Worm (Caenorhabditis elegans) whole organism, L2 larva: Measurements from ENCODE around the gene pmp-2.

Experiments
- F13H6.1 ChIP-seq: sonication (generic microtip); optimal IDR thresholded peaks from 2 replicates; lab custom pipeline; 2016; ENCODE audit warnings: missing genetic modification characterization, missing compliant biosample characterization
- ama-1 ChIP-seq: fragments of 150-350 bp; optimal IDR thresholded peaks from 2 replicates; lab custom pipeline; 2018; ENCODE audit warnings: inconsistent platforms
- lin-11 ChIP-seq: fragments of 150-350 bp; sonication (generic microtip); optimal IDR thresholded peaks from 2 replicates; lab custom pipeline; 2014; ENCODE audit warnings: missing biosample characterization, missing genetic modification characterization, inconsistent platforms, mixed read lengths
- lin-13 ChIP-seq: fragments of 150-350 bp; optimal IDR thresholded peaks from 2 replicates; lab custom pipeline; 2014; ENCODE audit warnings: missing biosample characterization, missing genetic modification reagents, missing genetic modification characterization
- nhr-10 ChIP-seq: sonication (generic microtip); optimal IDR thresholded peaks from 2 replicates; lab custom pipeline; 2017; ENCODE audit warnings: missing biosample characterization, missing genetic modification characterization
- nhr-11 ChIP-seq: fragments of 150-350 bp; optimal IDR thresholded peaks from 2 replicates; lab custom pipeline; 2014; ENCODE audit warnings: missing biosample characterization, missing genetic modification characterization
- nhr-237 ChIP-seq: fragments of 150-350 bp; optimal IDR thresholded peaks from 2 replicates; lab custom pipeline; 2014; ENCODE audit warnings: missing biosample characterization, missing genetic modification characterization
- nhr-25 ChIP-seq: fragments of 150-350 bp; sonication (generic microtip); optimal IDR thresholded peaks from 3 replicates; lab custom pipeline; 2014; ENCODE audit warnings: missing biosample characterization, missing genetic modification characterization
- nhr-77 ChIP-seq: fragments of 150-350 bp; optimal IDR thresholded peaks from 2 replicates; lab custom pipeline; 2014; ENCODE audit warnings: missing biosample characterization, missing genetic modification characterization
- unc-39 ChIP-seq: fragments of 150-350 bp; optimal IDR thresholded peaks from 2 replicates; lab custom pipeline; 2014; ENCODE audit warnings: missing biosample characterization, missing genetic modification characterization
- unc-62 ChIP-seq: fragments of 150-350 bp; optimal IDR thresholded peaks from 2 replicates; lab custom pipeline; 2014; ENCODE audit warnings: missing biosample characterization, missing genetic modification reagents, missing genetic modification characterization
- ztf-4 ChIP-seq: fragments of 150-350 bp; optimal IDR thresholded peaks from 2 replicates; lab custom pipeline; 2014; ENCODE audit warnings: missing biosample characterization, missing genetic modification characterization

- TF ChIP-seq unc-62 (no peak), lin-11 (tag; lab: Kevin White, UChicago) (no peak), nhr-11 (tag; lab: Kevin White, UChicago) (no peak), ztf-4 (tag; lab: Kevin White, UChicago) (no peak), nhr-77 (tag; lab: Kevin White, UChicago) (no peak), lin-13 (no peak), ama-1 (no peak), unc-39 (no peak), nhr-237 (tag; lab: Kevin White, UChicago) (no peak), nhr-25 (tag; lab: Kevin White, UChicago) (no peak), nhr-10 (no peak), F13H6.1 (tag; lab: Kevin White, UChicago) (no peak)
Observed at ce11 chrII:6846723-6847122, 40.9 kb downstream of the pmp-2 start.
